ENCODE assay signal across 1 fruit fly cellular context in the genomic region with DNA sequence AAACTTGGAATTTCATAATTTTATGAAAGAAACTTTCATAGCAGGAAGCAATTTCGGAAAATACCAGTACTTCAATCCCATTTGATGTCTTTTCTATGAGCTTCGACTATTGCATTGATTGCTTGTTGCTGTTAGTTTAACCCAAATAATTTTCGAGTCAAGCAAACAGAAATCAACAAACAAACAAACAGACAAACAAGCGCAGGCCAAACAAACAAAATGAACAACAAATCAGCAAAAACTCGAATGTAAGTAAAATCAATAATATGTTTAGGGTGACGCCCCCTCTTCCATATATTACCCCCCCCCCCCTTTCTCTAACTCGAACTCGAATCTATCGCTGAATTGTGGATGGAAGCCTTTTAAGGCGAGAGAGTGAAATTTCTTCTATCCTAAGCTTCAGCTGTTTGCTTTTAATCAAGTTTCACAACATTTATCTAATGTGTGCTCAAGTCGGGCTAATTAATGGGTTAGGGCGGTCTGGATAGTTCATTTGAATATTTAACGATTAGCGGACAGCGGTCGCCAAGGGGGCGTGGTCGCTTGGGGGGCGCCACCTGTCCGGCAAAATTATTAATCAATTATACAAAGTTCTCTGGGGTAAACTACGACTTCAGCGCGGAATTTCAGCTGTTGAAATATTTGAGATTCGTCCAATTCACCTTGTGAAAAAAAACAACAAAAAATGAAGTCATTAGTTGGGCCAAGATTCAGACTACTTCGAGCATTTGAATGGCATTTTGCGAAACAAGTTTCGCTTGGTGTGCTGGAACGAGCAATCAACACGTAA.
TF ChIP-seq lines count a peak whose summit lies in the region.

No protein-coding gene starts in this region.

TF ChIP-seq in whole organism, embryonic, 481 proteins besides CTCF, POLR2A, EP300 and RAD21 (continued from another document and continues in another):
- peak; percentile 24; the same call in 1 of the 3 replicates for TF ChIP-seq dysf (GFP tag; IDR thresholded peaks at IDR 0.05; lab: Robert Waterston, UW)
- TF ChIP-seq Dbx (GFP tag; IDR thresholded peaks at IDR 0.05; lab: Robert Waterston, UW) = no peak
- no peak for TF ChIP-seq Trl (optimal IDR thresholded peaks at IDR 0.05; lab: Kevin White, UChicago)
- TF ChIP-seq Trl (GFP tag; optimal IDR thresholded peaks at IDR 0.05; lab: Kevin White, UChicago) = peak; percentile 82
- peak; percentile 83 for TF ChIP-seq ara (GFP tag; IDR thresholded peaks at IDR 0.05; lab: Robert Waterston, UW)
- peak; percentile 90 for TF ChIP-seq CG7271 (tag; optimal IDR thresholded peaks at IDR 0.05; lab: Kevin White, UChicago)
- TF ChIP-seq CG17361 (GFP tag; IDR thresholded peaks at IDR 0.05; lab: Robert Waterston, UW) = peak; percentile 51; the same call in 1 of the 3 replicates
- peak; percentile 26 for TF ChIP-seq nmo (GFP tag; optimal IDR thresholded peaks at IDR 0.05; lab: Kevin White, UChicago)
- TF ChIP-seq gcm (GFP tag; optimal IDR thresholded peaks at IDR 0.05; lab: Kevin White, UChicago) = peak; percentile 72
- peak in 1 of 2 experiments; percentile 84 for TF ChIP-seq Eip74EF (GFP tag; optimal IDR thresholded peaks at IDR 0.05; lab: Kevin White, UChicago)
- no peak for TF ChIP-seq CG11695 (GFP tag; IDR thresholded peaks at IDR 0.05; lab: Robert Waterston, UW)
- TF ChIP-seq sens-2 (GFP tag; IDR thresholded peaks at IDR 0.05; lab: Robert Waterston, UW) = peak; percentile 63; the same call in 1 of the 2 replicates
- peak; percentile 45 for TF ChIP-seq CG9876 (GFP tag; optimal IDR thresholded peaks at IDR 0.05; lab: Kevin White, UChicago)
- TF ChIP-seq CG3281 (GFP tag; optimal IDR thresholded peaks at IDR 0.05; lab: Kevin White, UChicago) = peak; percentile 53
- TF ChIP-seq CG10147 (GFP tag; optimal IDR thresholded peaks at IDR 0.05; lab: Kevin White, UChicago) = peak; percentile 48
- no peak for TF ChIP-seq pzg (GFP tag; optimal IDR thresholded peaks at IDR 0.05; lab: Kevin White, UChicago)
- TF ChIP-seq Hr51 (GFP tag; optimal IDR thresholded peaks at IDR 0.05; lab: Kevin White, UChicago) = peak in 1 of 2 experiments; percentile 46
- TF ChIP-seq Six4 (GFP tag; optimal IDR thresholded peaks at IDR 0.05; lab: Kevin White, UChicago) = peak; percentile 71
- TF ChIP-seq fd64A (GFP tag; optimal IDR thresholded peaks at IDR 0.05; lab: Kevin White, UChicago) = peak; percentile 95
- TF ChIP-seq Lhr (GFP tag; optimal IDR thresholded peaks at IDR 0.05; lab: Kevin White, UChicago) = peak; percentile 76
- peak; percentile 64 for TF ChIP-seq CG3838 (GFP tag; optimal IDR thresholded peaks at IDR 0.05; lab: Kevin White, UChicago)
- TF ChIP-seq Gug (GFP tag; IDR thresholded peaks at IDR 0.05; lab: Robert Waterston, UW) = no peak
- no peak for TF ChIP-seq Atf6 (GFP tag; IDR thresholded peaks at IDR 0.05; lab: Robert Waterston, UW)
- TF ChIP-seq CG31388 (GFP tag; optimal IDR thresholded peaks at IDR 0.05; lab: Kevin White, UChicago) = no peak
- TF ChIP-seq Dip2 (GFP tag; IDR thresholded peaks at IDR 0.05; lab: Robert Waterston, UW) = no peak
- no peak for TF ChIP-seq CG4404 (GFP tag; IDR thresholded peaks at IDR 0.05; lab: Robert Waterston, UW)
- TF ChIP-seq Scr (GFP tag; IDR thresholded peaks at IDR 0.05; lab: Robert Waterston, UW; ENCODE audit: partially characterized antibody) = no peak
- peak; percentile 50 for TF ChIP-seq CG6683 (GFP tag; optimal IDR thresholded peaks at IDR 0.05; lab: Kevin White, UChicago)
- no peak for TF ChIP-seq CG2199 (GFP tag; IDR thresholded peaks at IDR 0.05; lab: Robert Waterston, UW)
- TF ChIP-seq HmgD (GFP tag; optimal IDR thresholded peaks at IDR 0.05; lab: Kevin White, UChicago) = no peak
- peak; percentile 61 for TF ChIP-seq CG16863 (GFP tag; optimal IDR thresholded peaks at IDR 0.05; lab: Kevin White, UChicago)
- peak; percentile 53; the same call in 1 of the 2 replicates for TF ChIP-seq CG10959 (GFP tag; IDR thresholded peaks at IDR 0.05; lab: Robert Waterston, UW)
- TF ChIP-seq Sox100B (GFP tag; optimal IDR thresholded peaks at IDR 0.05; lab: Kevin White, UChicago) = peak; percentile 84
- no peak for TF ChIP-seq CG12155 (GFP tag; optimal IDR thresholded peaks at IDR 0.05; lab: Kevin White, UChicago)
- peak; percentile 58 for TF ChIP-seq CG8924 (tag; optimal IDR thresholded peaks at IDR 0.05; lab: Kevin White, UChicago)
- TF ChIP-seq cas (GFP tag; IDR thresholded peaks at IDR 0.05; lab: Robert Waterston, UW) = no peak
- TF ChIP-seq ATbp (GFP tag; optimal IDR thresholded peaks at IDR 0.05; lab: Kevin White, UChicago) = peak; percentile 97
- TF ChIP-seq HLHmδ (GFP tag; optimal IDR thresholded peaks at IDR 0.05; lab: Kevin White, UChicago) = peak; percentile 81
- peak; percentile 79 for TF ChIP-seq TFAM (GFP tag; optimal IDR thresholded peaks at IDR 0.05; lab: Kevin White, UChicago)
- TF ChIP-seq CG8281 (tag; optimal IDR thresholded peaks at IDR 0.05; lab: Kevin White, UChicago) = peak; percentile 67
- peak; percentile 57 for TF ChIP-seq D19A (tag; optimal IDR thresholded peaks at IDR 0.05; lab: Kevin White, UChicago)
- TF ChIP-seq pita (GFP tag; optimal IDR thresholded peaks at IDR 0.05; lab: Kevin White, UChicago) = no peak
- TF ChIP-seq slbo (GFP tag; IDR thresholded peaks at IDR 0.05; lab: Robert Waterston, UW) = no peak
- peak; percentile 29 for TF ChIP-seq Hsf (GFP tag; optimal IDR thresholded peaks at IDR 0.05; lab: Kevin White, UChicago)
- TF ChIP-seq fd96Cb (tag; optimal IDR thresholded peaks at IDR 0.05; lab: Kevin White, UChicago) = peak; percentile 69
- TF ChIP-seq sqz (GFP tag; optimal IDR thresholded peaks at IDR 0.05; lab: Kevin White, UChicago) = peak; percentile 78
- peak; percentile 7 for TF ChIP-seq MESR4 (GFP tag; optimal IDR thresholded peaks at IDR 0.05; lab: Kevin White, UChicago)
- no peak for TF ChIP-seq jigr1 (GFP tag; IDR thresholded peaks at IDR 0.05; lab: Robert Waterston, UW)
- peak; percentile 11 for TF ChIP-seq Ets97D (GFP tag; optimal IDR thresholded peaks at IDR 0.05; lab: Kevin White, UChicago)
- peak; percentile 12 for TF ChIP-seq kay (GFP tag; optimal IDR thresholded peaks at IDR 0.05; lab: Kevin White, UChicago)
- TF ChIP-seq Ptx1 (GFP tag; IDR thresholded peaks at IDR 0.05; lab: Robert Waterston, UW) = no peak
- TF ChIP-seq CG5180 (GFP tag; optimal IDR thresholded peaks at IDR 0.05; lab: Kevin White, UChicago) = peak; percentile 75
- TF ChIP-seq maf-S (GFP tag; optimal IDR thresholded peaks at IDR 0.05; lab: Kevin White, UChicago) = peak; percentile 24
- TF ChIP-seq CG31441 (GFP tag; IDR thresholded peaks at IDR 0.05; lab: Robert Waterston, UW) = peak; percentile 79
- no peak for TF ChIP-seq CG8765 (GFP tag; IDR thresholded peaks at IDR 0.05; lab: Robert Waterston, UW)
- TF ChIP-seq NC2β (GFP tag; optimal IDR thresholded peaks at IDR 0.05; lab: Kevin White, UChicago) = peak; percentile 79
- peak; percentile 37 for TF ChIP-seq Bdp1 (GFP tag; optimal IDR thresholded peaks at IDR 0.05; lab: Kevin White, UChicago)
- peak; percentile 59 for TF ChIP-seq Jarid2 (GFP tag; optimal IDR thresholded peaks at IDR 0.05; lab: Kevin White, UChicago)
- no peak for TF ChIP-seq CG12744 (GFP tag; optimal IDR thresholded peaks at IDR 0.05; lab: Kevin White, UChicago)
- TF ChIP-seq Antp (GFP tag; optimal IDR thresholded peaks at IDR 0.05; lab: Kevin White, UChicago) = peak; percentile 34
- TF ChIP-seq CG17568 (GFP tag; optimal IDR thresholded peaks at IDR 0.05; lab: Kevin White, UChicago) = peak; percentile 86
- peak; percentile 58 for TF ChIP-seq CG5245 (GFP tag; optimal IDR thresholded peaks at IDR 0.05; lab: Kevin White, UChicago)
- TF ChIP-seq Side (GFP tag; optimal IDR thresholded peaks at IDR 0.05; lab: Kevin White, UChicago) = peak; percentile 69
- TF ChIP-seq unpg (GFP tag; optimal IDR thresholded peaks at IDR 0.05; lab: Kevin White, UChicago) = peak; percentile 78
- peak; percentile 62 for TF ChIP-seq CG8290 (GFP tag; optimal IDR thresholded peaks at IDR 0.05; lab: Kevin White, UChicago)
- TF ChIP-seq CG8290 (tag; optimal IDR thresholded peaks at IDR 0.05; lab: Kevin White, UChicago) = peak; percentile 52 to 63
- no peak for TF ChIP-seq Hand (GFP tag; optimal IDR thresholded peaks at IDR 0.05; lab: Kevin White, UChicago)
- 0 out of 3 replicates have a peak, but pooled peaks have one; percentile 19 for TF ChIP-seq ken (GFP tag; IDR thresholded peaks at IDR 0.05; lab: Robert Waterston, UW)
- TF ChIP-seq wek (GFP tag; optimal IDR thresholded peaks at IDR 0.05; lab: Kevin White, UChicago) = peak; percentile 90
- peak; percentile 75 for TF ChIP-seq CG2712 (tag; optimal IDR thresholded peaks at IDR 0.05; lab: Kevin White, UChicago)
- TF ChIP-seq jumu (GFP tag; optimal IDR thresholded peaks at IDR 0.05; lab: Kevin White, UChicago) = peak; percentile 11
- TF ChIP-seq CG2875 (GFP tag; optimal IDR thresholded peaks at IDR 0.05; lab: Kevin White, UChicago) = peak; percentile 95
- peak; percentile 77 for TF ChIP-seq CG18262 (tag; optimal IDR thresholded peaks at IDR 0.05; lab: Kevin White, UChicago)
- TF ChIP-seq gfzf (GFP tag; optimal IDR thresholded peaks at IDR 0.05; lab: Kevin White, UChicago) = no peak
- TF ChIP-seq CG3726 (GFP tag; IDR thresholded peaks at IDR 0.05; lab: Robert Waterston, UW) = 0 out of 3 replicates have a peak, but pooled peaks have one; percentile 58
- peak; percentile 30 for TF ChIP-seq pfk (GFP tag; optimal IDR thresholded peaks at IDR 0.05; lab: Kevin White, UChicago)
- TF ChIP-seq dimm (GFP tag; IDR thresholded peaks at IDR 0.05; lab: Robert Waterston, UW) = no peak
- peak; percentile 69; the same call in 1 of the 2 replicates for TF ChIP-seq stc (GFP tag; IDR thresholded peaks at IDR 0.05; lab: Robert Waterston, UW)
- peak; percentile 70 for TF ChIP-seq Awh (GFP tag; IDR thresholded peaks at IDR 0.05; lab: Robert Waterston, UW)
- TF ChIP-seq Hmr (GFP tag; optimal IDR thresholded peaks at IDR 0.05; lab: Kevin White, UChicago) = peak; percentile 6
- TF ChIP-seq CG10565 (GFP tag; optimal IDR thresholded peaks at IDR 0.05; lab: Kevin White, UChicago) = no peak
- TF ChIP-seq Pdp1 (GFP tag; optimal IDR thresholded peaks at IDR 0.05; lab: Kevin White, UChicago) = peak; percentile 28 to 65
- TF ChIP-seq twi (tag; optimal IDR thresholded peaks at IDR 0.05; lab: Kevin White, UChicago) = peak; percentile 39
- peak; percentile 49; the same call in 2 of the 3 replicates for TF ChIP-seq Optix (GFP tag; IDR thresholded peaks at IDR 0.05; lab: Robert Waterston, UW)
- no peak for TF ChIP-seq Oaz (GFP tag; IDR thresholded peaks at IDR 0.05; lab: Robert Waterston, UW)
- peak; percentile 31 for TF ChIP-seq az2 (GFP tag; optimal IDR thresholded peaks at IDR 0.05; lab: Kevin White, UChicago)
- peak; percentile 92 for TF ChIP-seq nau (GFP tag; optimal IDR thresholded peaks at IDR 0.05; lab: Kevin White, UChicago)
- TF ChIP-seq ro (GFP tag; IDR thresholded peaks at IDR 0.05; lab: Robert Waterston, UW) = no peak
- TF ChIP-seq CG17829 (tag; optimal IDR thresholded peaks at IDR 0.05; lab: Kevin White, UChicago) = peak; percentile 61
- 0 out of 2 replicates have a peak, but pooled peaks have one; percentile 44 for TF ChIP-seq peb (GFP tag; IDR thresholded peaks at IDR 0.05; lab: Robert Waterston, UW)
- peak; percentile 55 for TF ChIP-seq jing (GFP tag; optimal IDR thresholded peaks at IDR 0.05; lab: Kevin White, UChicago)
- no peak for TF ChIP-seq lov (optimal IDR thresholded peaks at IDR 0.05; lab: Kevin White, UChicago)
- TF ChIP-seq lov (GFP tag; IDR thresholded peaks at IDR 0.05; lab: Robert Waterston, UW) = 0 out of 3 replicates have a peak, but pooled peaks have one; percentile 72
- peak; percentile 25 for TF ChIP-seq p53 (GFP tag; optimal IDR thresholded peaks at IDR 0.05; lab: Kevin White, UChicago)
- TF ChIP-seq fd102C (GFP tag; optimal IDR thresholded peaks at IDR 0.05; lab: Kevin White, UChicago) = peak; percentile 50
- TF ChIP-seq CG13424 (tag; optimal IDR thresholded peaks at IDR 0.05; lab: Kevin White, UChicago) = peak; percentile 49
- peak; percentile 73 for TF ChIP-seq NC2α (GFP tag; optimal IDR thresholded peaks at IDR 0.05; lab: Kevin White, UChicago)
- peak; percentile 82 for TF ChIP-seq odd (GFP tag; optimal IDR thresholded peaks at IDR 0.05; lab: Kevin White, UChicago)
- TF ChIP-seq CG15696 (tag; optimal IDR thresholded peaks at IDR 0.05; lab: Kevin White, UChicago) = peak; percentile 80
- TF ChIP-seq Atf3 (GFP tag; optimal IDR thresholded peaks at IDR 0.05; lab: Kevin White, UChicago) = peak; percentile 49
- peak; percentile 41 for TF ChIP-seq CG3163 (GFP tag; optimal IDR thresholded peaks at IDR 0.05; lab: Kevin White, UChicago)
- TF ChIP-seq oc (tag; optimal IDR thresholded peaks at IDR 0.05; lab: Kevin White, UChicago) = peak; percentile 79
- TF ChIP-seq CG11504 (tag; optimal IDR thresholded peaks at IDR 0.05; lab: Kevin White, UChicago) = peak; percentile 72
- peak; percentile 97 for TF ChIP-seq sens (GFP tag; lab: Kevin White, UChicago)
- TF ChIP-seq cato (GFP tag; optimal IDR thresholded peaks at IDR 0.05; lab: Kevin White, UChicago; ENCODE audit: borderline replicate concordance) = peak; percentile 65
- peak; percentile 69 for TF ChIP-seq CG18619 (GFP tag; optimal IDR thresholded peaks at IDR 0.05; lab: Kevin White, UChicago)
- TF ChIP-seq Fer2 (tag; optimal IDR thresholded peaks at IDR 0.05; lab: Kevin White, UChicago) = peak; percentile 17
- peak; percentile 63 for TF ChIP-seq CG17802 (tag; optimal IDR thresholded peaks at IDR 0.05; lab: Kevin White, UChicago)
- peak in 1 of 2 experiments; percentile 10 for TF ChIP-seq crp (GFP tag; optimal IDR thresholded peaks at IDR 0.05; lab: Kevin White, UChicago)
- peak; percentile 15 for TF ChIP-seq grau (tag; optimal IDR thresholded peaks at IDR 0.05; lab: Kevin White, UChicago)
- peak; percentile 49 for TF ChIP-seq crc (GFP tag; optimal IDR thresholded peaks at IDR 0.05; lab: Kevin White, UChicago)
- TF ChIP-seq NK7.1 (GFP tag; optimal IDR thresholded peaks at IDR 0.05; lab: Kevin White, UChicago) = peak; percentile 70
- TF ChIP-seq gsb (GFP tag; IDR thresholded peaks at IDR 0.05; lab: Robert Waterston, UW) = no peak
- TF ChIP-seq Atf-2 (GFP tag; optimal IDR thresholded peaks at IDR 0.05; lab: Kevin White, UChicago) = peak; percentile 33
- TF ChIP-seq tna (GFP tag; IDR thresholded peaks at IDR 0.05; lab: Robert Waterston, UW; ENCODE audit: partially characterized antibody) = no peak
- peak; percentile 5 for TF ChIP-seq CG30431 (GFP tag; optimal IDR thresholded peaks at IDR 0.05; lab: Kevin White, UChicago)
- peak; percentile 91 for TF ChIP-seq CG7987 (GFP tag; optimal IDR thresholded peaks at IDR 0.05; lab: Kevin White, UChicago)
- no peak for TF ChIP-seq CG3847 (GFP tag; IDR thresholded peaks at IDR 0.05; lab: Robert Waterston, UW)
- peak; percentile 67; the same call in 1 of the 2 replicates for TF ChIP-seq ap (GFP tag; IDR thresholded peaks at IDR 0.05; lab: Robert Waterston, UW)
- TF ChIP-seq lbe (GFP tag; optimal IDR thresholded peaks at IDR 0.05; lab: Kevin White, UChicago) = no peak
- no peak; the same call in 1 of the 2 replicates for TF ChIP-seq CG14441 (GFP tag; IDR thresholded peaks at IDR 0.05; lab: Robert Waterston, UW)
